Worm (Caenorhabditis elegans) whole organism, L2 larva: ENCODE results near the gene M163.11.

Source experiments
- C34F6.9 ChIP-seq: fragments of 150-350 bp; optimal IDR thresholded peaks from 2 replicates; lab custom pipeline; 2014; ENCODE audit warnings: missing biosample characterization, missing genetic modification characterization
- F13H6.1 ChIP-seq: sonication (generic microtip); optimal IDR thresholded peaks from 2 replicates; lab custom pipeline; 2016; ENCODE audit warnings: missing genetic modification characterization, missing compliant biosample characterization
- R02D3.7 ChIP-seq: fragments of 150-350 bp; optimal IDR thresholded peaks from 2 replicates; lab custom pipeline; 2014; ENCODE audit warnings: missing biosample characterization, missing genetic modification characterization
- Y55F3AM.14 ChIP-seq: fragments of 200-800 bp; sonication (Bioruptor generic); optimal IDR thresholded peaks from 2 replicates; lab custom pipeline; 2018; ENCODE audit warnings: mild to moderate bottlenecking, missing genetic modification characterization, missing compliant biosample characterization
- alr-1 ChIP-seq: fragments of 150-350 bp; optimal IDR thresholded peaks from 2 replicates; lab custom pipeline; 2014; ENCODE audit warnings: missing biosample characterization, missing genetic modification characterization
- aly-2 ChIP-seq: fragments of 150-350 bp; optimal IDR thresholded peaks from 2 replicates; lab custom pipeline; 2014; ENCODE audit warnings: missing biosample characterization, missing genetic modification characterization
- ama-1 ChIP-seq: fragments of 150-350 bp; optimal IDR thresholded peaks from 2 replicates; lab custom pipeline; 2018; ENCODE audit warnings: inconsistent platforms
- blmp-1 ChIP-seq: sonication (generic microtip); optimal IDR thresholded peaks from 2 replicates; lab custom pipeline; 2017; ENCODE audit warnings: missing genetic modification characterization, mild to moderate bottlenecking, missing compliant biosample characterization, antibody characterized with exemption, moderate library complexity; ENCODE audit not compliant: insufficient read depth
- ceh-16 ChIP-seq: fragments of 150-350 bp; optimal IDR thresholded peaks from 2 replicates; lab custom pipeline; 2014; ENCODE audit warnings: missing biosample characterization, missing genetic modification characterization
- ceh-82 ChIP-seq: fragments of 150-350 bp; optimal IDR thresholded peaks from 2 replicates; lab custom pipeline; 2014; ENCODE audit warnings: missing biosample characterization, missing genetic modification characterization
- dmd-4 ChIP-seq: sonication (generic microtip); optimal IDR thresholded peaks from 2 replicates; lab custom pipeline; 2017; ENCODE audit warnings: missing biosample characterization, missing genetic modification characterization
- elt-1 ChIP-seq: fragments of 150-350 bp; optimal IDR thresholded peaks from 2 replicates; lab custom pipeline; 2014; ENCODE audit warnings: missing biosample characterization, missing genetic modification characterization
- fos-1 ChIP-seq: fragments of 150-350 bp; optimal IDR thresholded peaks from 2 replicates; lab custom pipeline; 2014; ENCODE audit warnings: missing biosample characterization, missing genetic modification characterization
- gmeb-1 ChIP-seq: fragments of 150-350 bp; optimal IDR thresholded peaks from 2 replicates; lab custom pipeline; 2014; ENCODE audit warnings: missing biosample characterization, missing genetic modification characterization
- lin-13 ChIP-seq: fragments of 150-350 bp; optimal IDR thresholded peaks from 2 replicates; lab custom pipeline; 2014; ENCODE audit warnings: missing biosample characterization, missing genetic modification reagents, missing genetic modification characterization
- lin-39 ChIP-seq: fragments of 150-350 bp; optimal IDR thresholded peaks from 2 replicates; lab custom pipeline; 2014; ENCODE audit warnings: missing biosample characterization, missing genetic modification reagents, missing genetic modification characterization
- lsy-2 ChIP-seq, 2 experiments: fragments of 150-350 bp in 1 of 2; sonication (generic microtip) in 1 of 2; optimal IDR thresholded peaks; 2 replicates each; lab custom pipeline; 2014 to 2017; ENCODE audit warnings: missing biosample characterization in 2 of 2, missing genetic modification characterization in 2 of 2
- mab-5 ChIP-seq: fragments of 150-350 bp; optimal IDR thresholded peaks from 2 replicates; lab custom pipeline; 2014; ENCODE audit warnings: missing biosample characterization, missing genetic modification characterization
- mdl-1 ChIP-seq, 2 experiments: fragments of 150-350 bp in 1 of 2; sonication (generic microtip) in 1 of 2; optimal IDR thresholded peaks; 2 replicates each; lab custom pipeline; 2017; ENCODE audit warnings: missing biosample characterization in 2 of 2, missing genetic modification characterization in 2 of 2
- nhr-10 ChIP-seq: sonication (generic microtip); optimal IDR thresholded peaks from 2 replicates; lab custom pipeline; 2017; ENCODE audit warnings: missing biosample characterization, missing genetic modification characterization
- nhr-11 ChIP-seq: fragments of 150-350 bp; optimal IDR thresholded peaks from 2 replicates; lab custom pipeline; 2014; ENCODE audit warnings: missing biosample characterization, missing genetic modification characterization
- nhr-23 ChIP-seq: fragments of 150-350 bp; optimal IDR thresholded peaks from 2 replicates; lab custom pipeline; 2014; ENCODE audit warnings: missing biosample characterization, missing genetic modification reagents, missing genetic modification characterization
- nhr-237 ChIP-seq: fragments of 150-350 bp; optimal IDR thresholded peaks from 2 replicates; lab custom pipeline; 2014; ENCODE audit warnings: missing biosample characterization, missing genetic modification characterization
- nhr-6 ChIP-seq: fragments of 150-350 bp; optimal IDR thresholded peaks from 2 replicates; lab custom pipeline; 2014; ENCODE audit warnings: missing biosample characterization, missing genetic modification characterization
- nhr-77 ChIP-seq: fragments of 150-350 bp; optimal IDR thresholded peaks from 2 replicates; lab custom pipeline; 2014; ENCODE audit warnings: missing biosample characterization, missing genetic modification characterization
- sem-4 ChIP-seq: fragments of 150-350 bp; optimal IDR thresholded peaks from 2 replicates; lab custom pipeline; 2014; ENCODE audit warnings: missing biosample characterization, missing genetic modification reagents, missing genetic modification characterization
- skn-1 ChIP-seq: sonication (generic microtip); optimal IDR thresholded peaks from 2 replicates; lab custom pipeline; 2017; ENCODE audit warnings: missing biosample characterization, missing genetic modification characterization
- sma-9 ChIP-seq, 2 experiments: fragments of 150-350 bp in 1 of 2; sonication (generic microtip) in 1 of 2; optimal IDR thresholded peaks; 2 replicates each; lab custom pipeline; 2014 to 2016; ENCODE audit warnings: missing genetic modification characterization in 2 of 2, mild to moderate bottlenecking in 1 of 2, missing biosample characterization in 1 of 2, missing compliant biosample characterization in 1 of 2, missing genetic modification reagents in 1 of 2, moderate library complexity in 1 of 2
- snpc-4 ChIP-seq: fragments of 150-350 bp; optimal IDR thresholded peaks from 2 replicates; lab custom pipeline; 2014; ENCODE audit warnings: missing biosample characterization, missing genetic modification characterization
- unc-39 ChIP-seq: fragments of 150-350 bp; optimal IDR thresholded peaks from 2 replicates; lab custom pipeline; 2014; ENCODE audit warnings: missing biosample characterization, missing genetic modification characterization
- unc-55 ChIP-seq: fragments of 150-350 bp; sonication (generic microtip); optimal IDR thresholded peaks from 3 replicates; lab custom pipeline; 2014; ENCODE audit warnings: missing biosample characterization, missing genetic modification reagents, missing genetic modification characterization
- unc-62 ChIP-seq: fragments of 150-350 bp; optimal IDR thresholded peaks from 2 replicates; lab custom pipeline; 2014; ENCODE audit warnings: missing biosample characterization, missing genetic modification reagents, missing genetic modification characterization
- ztf-1 ChIP-seq: fragments of 200-800 bp; sonication (Bioruptor generic); conservative IDR thresholded peaks from 2 replicates; pipeline ENCODE4 v1.3.6; 2022; ENCODE audit warnings: missing genetic modification characterization, missing compliant biosample characterization
- ztf-11 ChIP-seq: sonication (generic microtip); optimal IDR thresholded peaks from 2 replicates; lab custom pipeline; 2017; ENCODE audit warnings: missing biosample characterization, missing genetic modification characterization
- ztf-4 ChIP-seq: fragments of 150-350 bp; optimal IDR thresholded peaks from 2 replicates; lab custom pipeline; 2014; ENCODE audit warnings: missing biosample characterization, missing genetic modification characterization

M163.11 gene

DNA sequence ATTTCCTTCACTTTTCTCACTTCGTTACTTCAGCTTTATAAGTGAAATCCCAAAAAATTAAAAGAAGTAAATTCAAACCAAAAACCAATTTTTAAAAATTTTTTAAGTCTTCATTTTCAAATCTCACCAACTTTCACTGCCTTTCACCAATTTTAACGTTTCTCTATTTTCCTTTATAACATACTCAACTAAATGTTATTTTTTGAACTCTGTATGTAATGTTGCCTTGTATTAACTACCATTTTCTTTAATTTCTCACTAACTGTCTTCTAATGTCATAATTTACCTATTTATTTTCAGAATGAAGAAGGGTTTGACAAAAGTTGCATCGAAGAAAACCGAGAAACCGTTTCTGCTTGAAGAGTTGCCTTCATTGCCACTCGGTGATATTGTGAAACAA lies 34.5 kb upstream of the M163.11 start, which contains the start of gene F23D12.4:
Gene F23D12.4 (plus strand): TSS at position 301 of the 400 bp plus-strand sequence.
- TF ChIP-seq snpc-4 (tag; lab: Kevin White, UChicago) = no peak
- TF ChIP-seq gmeb-1 (tag; lab: Kevin White, UChicago) = no peak
- TF ChIP-seq sem-4 (tag; lab: Kevin White, UChicago) = no peak
- TF ChIP-seq nhr-237 (tag; lab: Kevin White, UChicago) = no peak
- no peak for TF ChIP-seq ceh-16 (tag; lab: Kevin White, UChicago)
- TF ChIP-seq mdl-1 (tag; optimal IDR thresholded peaks at IDR 0.05; lab: Kevin White, UChicago) = no peak
- TF ChIP-seq unc-62 (GFP tag; lab: Kevin White, UChicago) = no peak
- no peak for TF ChIP-seq blmp-1 (tag; lab: Kevin White, UChicago)
- no peak for TF ChIP-seq Y55F3AM.14 (GFP tag; lab: Kevin White, UChicago)
- no peak for TF ChIP-seq skn-1 (tag; lab: Kevin White, UChicago)
- no peak for TF ChIP-seq unc-39 (tag; lab: Kevin White, UChicago)
- TF ChIP-seq ztf-4 (tag; lab: Kevin White, UChicago) = no peak
- TF ChIP-seq F13H6.1 (tag; lab: Kevin White, UChicago) = no peak
- no peak for TF ChIP-seq nhr-6
- TF ChIP-seq nhr-77 (tag; lab: Kevin White, UChicago) = no peak
- no peak for TF ChIP-seq unc-55

DNA sequence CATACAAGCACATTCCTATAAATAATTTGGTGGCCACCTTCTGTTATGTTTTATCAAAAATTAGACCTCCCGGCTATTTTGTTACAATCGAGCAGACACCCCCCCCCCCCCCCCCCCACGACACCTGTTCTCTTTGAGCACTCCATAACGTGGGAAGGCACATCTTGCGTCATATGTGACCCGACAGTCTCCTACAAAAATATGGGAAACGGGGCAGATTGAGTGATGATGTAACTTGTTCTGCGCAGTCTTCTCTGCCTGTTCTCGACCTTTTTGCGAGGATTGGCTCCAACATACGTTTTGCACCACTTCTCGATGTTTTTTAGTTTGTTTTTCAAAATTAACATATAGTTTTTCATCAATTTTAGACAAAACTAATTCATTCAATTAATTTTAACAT lies 31.7 kb upstream of the M163.11 start:
- TF ChIP-seq nhr-23 (tag; lab: Kevin White, UChicago) = no peak

DNA sequence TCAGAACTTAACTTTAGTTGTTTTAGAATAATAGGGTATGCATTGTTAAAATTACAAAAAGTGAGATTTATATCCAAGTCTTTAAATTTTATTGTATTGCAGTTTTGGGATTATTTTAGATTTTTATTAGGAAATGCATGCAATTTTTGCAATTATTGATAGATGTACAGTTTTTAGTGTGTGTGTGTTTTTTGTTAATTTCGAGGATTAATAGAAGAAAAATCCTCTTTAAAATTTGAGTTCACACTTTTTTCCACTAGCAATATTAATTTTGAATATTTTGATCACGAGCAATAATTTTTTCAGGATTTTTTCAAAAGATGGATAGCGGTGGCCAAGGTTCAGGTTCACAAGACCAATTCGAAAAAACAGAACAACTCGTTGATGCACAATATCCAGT lies 31.3 kb upstream of the M163.11 start, which contains the start of gene jmjd-3.2:
Gene jmjd-3.2 (plus strand): TSS at position 301 of the 400 bp plus-strand sequence.
- TF ChIP-seq nhr-10 (tag; lab: Kevin White, UChicago) = no peak
- no peak for TF ChIP-seq nhr-11 (tag; lab: Kevin White, UChicago)
- no peak for TF ChIP-seq fos-1
- TF ChIP-seq nhr-6 = no peak

DNA sequence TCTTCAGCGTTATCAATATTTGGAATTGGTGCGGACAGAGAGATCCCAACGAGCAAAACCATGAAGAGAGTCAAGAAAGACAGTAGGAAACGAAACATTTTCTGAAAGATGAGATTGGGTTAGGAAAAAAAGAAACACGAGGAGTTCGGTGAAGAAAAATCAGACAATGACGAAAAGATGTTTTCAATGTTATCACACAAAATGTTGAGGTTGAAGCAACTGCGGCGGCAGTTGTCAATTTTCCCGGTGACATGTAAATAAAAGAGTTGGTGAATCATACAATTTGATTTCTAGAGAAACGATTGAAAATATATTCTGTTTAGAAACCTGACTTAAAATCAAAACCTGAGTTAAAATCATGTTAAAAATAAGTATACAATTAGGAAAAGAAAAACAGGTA lies 25.4 kb upstream of the M163.11 start, which contains the start of gene F23D12.7:
Gene F23D12.7 (minus strand): TSS at position 101 of the 400 bp plus-strand sequence.
- TF ChIP-seq elt-1 (tag; lab: Kevin White, UChicago) (no peak), ztf-11 (tag; lab: Kevin White, UChicago) (no peak), nhr-237 (tag; lab: Kevin White, UChicago) (no peak), ama-1 (lab: Kevin White, UChicago) (no peak), snpc-4 (tag; lab: Kevin White, UChicago) (no peak), mab-5 (tag; lab: Kevin White, UChicago) (no peak), blmp-1 (tag; lab: Kevin White, UChicago) (no peak), C34F6.9 (tag; lab: Kevin White, UChicago) (no peak), unc-62 (GFP tag; lab: Kevin White, UChicago) (no peak), gmeb-1 (tag; lab: Kevin White, UChicago) (no peak), R02D3.7 (no peak), dmd-4 (tag; lab: Kevin White, UChicago) (no peak)

DNA sequence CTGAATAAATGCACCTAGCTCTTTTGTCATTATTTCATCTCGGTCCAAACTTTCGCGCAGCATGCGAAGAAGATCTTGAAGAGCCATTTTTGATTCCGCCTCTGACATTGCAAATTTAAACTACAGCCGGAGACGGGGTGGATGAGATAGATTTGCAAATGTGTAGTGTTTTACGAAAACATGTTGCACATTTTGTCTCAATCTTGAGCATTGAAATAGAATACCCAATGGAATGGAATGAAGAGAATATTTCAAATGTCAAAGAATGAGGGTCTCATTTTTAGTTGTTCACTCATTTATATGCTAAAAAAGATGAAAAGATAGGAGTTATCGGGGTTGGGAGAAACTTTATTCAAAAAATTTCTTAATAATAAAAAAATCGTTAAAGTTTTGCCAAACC lies 23.8 kb upstream of the M163.11 start, which contains the start of gene Y66C5A.1:
Gene Y66C5A.1 (minus strand): TSS at position 101 of the 400 bp plus-strand sequence.
- TF ChIP-seq lin-13 (GFP tag; lab: Kevin White, UChicago) (no peak), unc-39 (tag; lab: Kevin White, UChicago) (no peak), mab-5 (tag; lab: Kevin White, UChicago) (no peak), blmp-1 (tag; lab: Kevin White, UChicago) (no peak), nhr-23 (tag; lab: Kevin White, UChicago) (no peak), F13H6.1 (tag; lab: Kevin White, UChicago) (no peak), ztf-1 (GFP tag; lab: Robert Waterston, UW) (no peak), lsy-2 (tag; optimal IDR thresholded peaks at IDR 0.05; lab: Kevin White, UChicago) (no peak), aly-2 (tag; lab: Kevin White, UChicago) (no peak), sem-4 (tag; lab: Kevin White, UChicago) (no peak), alr-1 (no peak), dmd-4 (tag; lab: Kevin White, UChicago) (no peak), lin-39 (tag; lab: Kevin White, UChicago) (no peak), ceh-82 (tag; lab: Kevin White, UChicago) (no peak), elt-1 (tag; lab: Kevin White, UChicago) (no peak), sma-9 (GFP tag; optimal IDR thresholded peaks at IDR 0.05; lab: Kevin White, UChicago) (no peak), sma-9 (tag; optimal IDR thresholded peaks at IDR 0.05; lab: Kevin White, UChicago) (no peak), fos-1 (no peak), nhr-11 (tag; lab: Kevin White, UChicago) (no peak), snpc-4 (tag; lab: Kevin White, UChicago) (no peak)
